Fruit fly (Drosophila melanogaster): ENCODE measurements around the gene CG33700.

CG33700 gene

dm6 chr3L:9525444-9525843, at the start of gene CG33700:
TSS of gene CG33700 (minus strand) at chr3L:9525544.
- no peak for TF ChIP-seq pan (optimal IDR thresholded peaks at IDR 0.05)
- no peak for TF ChIP-seq CG8478 (optimal IDR thresholded peaks at IDR 0.05)
- TF ChIP-seq usp (GFP tag; optimal IDR thresholded peaks at IDR 0.05), result no peak
- TF ChIP-seq Dll (optimal IDR thresholded peaks at IDR 0.05), result no peak
- no peak for TF ChIP-seq psq (optimal IDR thresholded peaks at IDR 0.05)
- no peak for TF ChIP-seq EcR (GFP tag; optimal IDR thresholded peaks at IDR 0.05)

- TF ChIP-seq pan (optimal IDR thresholded peaks at IDR 0.05), result no peak
- TF ChIP-seq CG8478 (optimal IDR thresholded peaks at IDR 0.05), result no peak
- TF ChIP-seq usp (GFP tag; optimal IDR thresholded peaks at IDR 0.05), result no peak
- TF ChIP-seq EcR (GFP tag; optimal IDR thresholded peaks at IDR 0.05), result no peak
- TF ChIP-seq psq (optimal IDR thresholded peaks at IDR 0.05), result no peak
Measured at dm6 chr3L:9571629-9572028, 46.3 kb upstream of the CG33700 start.

dm6 chr3L:9569849-9570248, 44.5 kb upstream of the CG33700 start:
- TF ChIP-seq usp (GFP tag; optimal IDR thresholded peaks at IDR 0.05) (no peak), psq (optimal IDR thresholded peaks at IDR 0.05) (no peak)

dm6 chr3L:9569194-9569593, 43.9 kb upstream of the CG33700 start:
- TF ChIP-seq pan (optimal IDR thresholded peaks at IDR 0.05), result no peak
- no peak for TF ChIP-seq psq (optimal IDR thresholded peaks at IDR 0.05)
- TF ChIP-seq usp (GFP tag; optimal IDR thresholded peaks at IDR 0.05), result no peak
- TF ChIP-seq EcR (GFP tag; optimal IDR thresholded peaks at IDR 0.05), result no peak
- no peak for TF ChIP-seq CG8478 (optimal IDR thresholded peaks at IDR 0.05)
- TF ChIP-seq Dll (optimal IDR thresholded peaks at IDR 0.05), result no peak

dm6 chr3L:9567748-9568147, 42.4 kb upstream of the CG33700 start:
- no peak for TF ChIP-seq usp (GFP tag; optimal IDR thresholded peaks at IDR 0.05)
- no peak for TF ChIP-seq Dll (optimal IDR thresholded peaks at IDR 0.05)
- TF ChIP-seq psq (optimal IDR thresholded peaks at IDR 0.05), result no peak
- TF ChIP-seq CG8478 (optimal IDR thresholded peaks at IDR 0.05), result no peak
- TF ChIP-seq pan (optimal IDR thresholded peaks at IDR 0.05), result no peak
- TF ChIP-seq EcR (GFP tag; optimal IDR thresholded peaks at IDR 0.05), result no peak

- TF ChIP-seq EcR (GFP tag; optimal IDR thresholded peaks at IDR 0.05) (no peak), pan (optimal IDR thresholded peaks at IDR 0.05) (no peak), usp (GFP tag; optimal IDR thresholded peaks at IDR 0.05) (no peak), Dll (optimal IDR thresholded peaks at IDR 0.05) (no peak), CG8478 (optimal IDR thresholded peaks at IDR 0.05) (no peak), psq (optimal IDR thresholded peaks at IDR 0.05) (no peak)
Measured at dm6 chr3L:9566849-9567248, 41.5 kb upstream of the CG33700 start.

dm6 chr3L:9559040-9559439, 33.7 kb upstream of the CG33700 start:
- TF ChIP-seq CG8478 (optimal IDR thresholded peaks at IDR 0.05) (no peak), psq (optimal IDR thresholded peaks at IDR 0.05) (no peak), EcR (GFP tag; optimal IDR thresholded peaks at IDR 0.05) (no peak), Dll (optimal IDR thresholded peaks at IDR 0.05) (no peak), pan (optimal IDR thresholded peaks at IDR 0.05) (no peak), usp (GFP tag; optimal IDR thresholded peaks at IDR 0.05) (no peak)

dm6 chr3L:9556666-9557065, 31.3 kb upstream of the CG33700 start:
- TF ChIP-seq pan (optimal IDR thresholded peaks at IDR 0.05) (no peak), Dll (optimal IDR thresholded peaks at IDR 0.05) (no peak), CG8478 (optimal IDR thresholded peaks at IDR 0.05) (no peak), psq (optimal IDR thresholded peaks at IDR 0.05) (no peak), EcR (GFP tag; optimal IDR thresholded peaks at IDR 0.05) (no peak), usp (GFP tag; optimal IDR thresholded peaks at IDR 0.05) (no peak)

- TF ChIP-seq usp (GFP tag; optimal IDR thresholded peaks at IDR 0.05) (no peak), psq (optimal IDR thresholded peaks at IDR 0.05) (no peak), CG8478 (optimal IDR thresholded peaks at IDR 0.05) (no peak), EcR (GFP tag; optimal IDR thresholded peaks at IDR 0.05) (no peak), pan (optimal IDR thresholded peaks at IDR 0.05) (no peak), Dll (optimal IDR thresholded peaks at IDR 0.05) (no peak)
Measured at dm6 chr3L:9555004-9555403, 29.7 kb upstream of the CG33700 start.

dm6 chr3L:9552190-9552809, 27.0 kb upstream of the CG33700 start:
- TF ChIP-seq usp (GFP tag; optimal IDR thresholded peaks at IDR 0.05), result no peak
- no peak for TF ChIP-seq EcR (GFP tag; optimal IDR thresholded peaks at IDR 0.05)
- TF ChIP-seq pan (optimal IDR thresholded peaks at IDR 0.05), result no peak
- no peak for TF ChIP-seq Dll (optimal IDR thresholded peaks at IDR 0.05)
- TF ChIP-seq CG8478 (optimal IDR thresholded peaks at IDR 0.05), result no peak
- TF ChIP-seq psq (optimal IDR thresholded peaks at IDR 0.05), result no peak

- TF ChIP-seq CG8478 (optimal IDR thresholded peaks at IDR 0.05) (no peak), usp (GFP tag; optimal IDR thresholded peaks at IDR 0.05) (no peak), EcR (GFP tag; optimal IDR thresholded peaks at IDR 0.05) (no peak), Dll (optimal IDR thresholded peaks at IDR 0.05) (no peak), psq (optimal IDR thresholded peaks at IDR 0.05) (no peak), pan (optimal IDR thresholded peaks at IDR 0.05) (no peak)
Measured at dm6 chr3L:9550873-9551580, 25.7 kb upstream of the CG33700 start.

- peak in 1 of 2 experiments; percentile 52 for TF ChIP-seq EcR (GFP tag; optimal IDR thresholded peaks at IDR 0.05)
- no peak for TF ChIP-seq CG8478 (optimal IDR thresholded peaks at IDR 0.05)
Measured at dm6 chr3L:9549690-9550303, 24.5 kb upstream of the CG33700 start.

All from whole organism.